Worm (Caenorhabditis elegans): ENCODE measurements around the gene nlp-50.

- TF ChIP-seq aly-1 (tag; optimal IDR thresholded peaks at IDR 0.05) (no peak), pes-1 (GFP tag; IDR thresholded peaks at IDR 0.05) (no peak; the same call in 1 of the 2 replicates), sea-1 (GFP tag; conservative IDR thresholded peaks at IDR 0.05) (no peak), ets-7 (tag; optimal IDR thresholded peaks at IDR 0.05) (peak; percentile 62), tbx-37 (GFP tag; conservative IDR thresholded peaks at IDR 0.05) (peak; percentile 45), ama-1 (optimal IDR thresholded peaks at IDR 0.05) (no peak), F13C5.2 (tag; optimal IDR thresholded peaks at IDR 0.05) (peak; percentile 24)
These were observed 23.4 kb upstream of the nlp-50 start, which contains the start of gene exos-8 for ce11 chrII:6741428-6741827.
